Worm (Caenorhabditis elegans): ENCODE results near the gene F35C8.5.

ce11 chrX:5370605-5371004, 5.0 kb downstream of the F35C8.5 start:
- TF ChIP-seq C34F6.9 (tag; optimal IDR thresholded peaks at IDR 0.05) (no peak), zag-1 (tag; optimal IDR thresholded peaks at IDR 0.05) (no peak), nhr-77 (tag; optimal IDR thresholded peaks at IDR 0.05) (no peak)

Data from whole organism, L2 larva.